Fruit fly (Drosophila melanogaster): ENCODE data around the gene CG42704.

Gene CG42704

dm6 chrX:7425643-7426042 lies 13.2 kb downstream of the CG42704 start, which contains the start of gene CG32726:
Gene CG32726, minus strand, starts transcription at chrX:7425743.
- TF ChIP-seq CG17801 (GFP tag; optimal IDR thresholded peaks at IDR 0.05; ENCODE audit: partially characterized antibody): no peak

dm6 chrX:7432393-7432792 lies 19.9 kb downstream of the CG42704 start:
- TF ChIP-seq CG17801 (GFP tag; optimal IDR thresholded peaks at IDR 0.05; ENCODE audit: partially characterized antibody): no peak

dm6 chrX:7445023-7445422 lies 32.6 kb downstream of the CG42704 start:
- TF ChIP-seq CG17801 (GFP tag; optimal IDR thresholded peaks at IDR 0.05; ENCODE audit: partially characterized antibody): no peak

- no peak for TF ChIP-seq CG17801 (GFP tag; optimal IDR thresholded peaks at IDR 0.05; ENCODE audit: partially characterized antibody)
Measured at dm6 chrX:7451909-7452308, 39.4 kb downstream of the CG42704 start, which contains the start of gene CG11368. Gene CG11368, plus strand, starts transcription at chrX:7452209.

dm6 chrX:7453236-7453635 lies 40.8 kb downstream of the CG42704 start, which contains the start of gene CG43198:
Gene CG43198, minus strand, starts transcription at chrX:7453336.
- TF ChIP-seq CG17801 (GFP tag; optimal IDR thresholded peaks at IDR 0.05; ENCODE audit: partially characterized antibody): no peak

- no peak for TF ChIP-seq CG17801 (GFP tag; optimal IDR thresholded peaks at IDR 0.05; ENCODE audit: partially characterized antibody)
Measured at dm6 chrX:7462089-7462488, 49.6 kb downstream of the CG42704 start.
